Worm (Caenorhabditis elegans): ENCODE data around the gene sul-3.

DNA sequence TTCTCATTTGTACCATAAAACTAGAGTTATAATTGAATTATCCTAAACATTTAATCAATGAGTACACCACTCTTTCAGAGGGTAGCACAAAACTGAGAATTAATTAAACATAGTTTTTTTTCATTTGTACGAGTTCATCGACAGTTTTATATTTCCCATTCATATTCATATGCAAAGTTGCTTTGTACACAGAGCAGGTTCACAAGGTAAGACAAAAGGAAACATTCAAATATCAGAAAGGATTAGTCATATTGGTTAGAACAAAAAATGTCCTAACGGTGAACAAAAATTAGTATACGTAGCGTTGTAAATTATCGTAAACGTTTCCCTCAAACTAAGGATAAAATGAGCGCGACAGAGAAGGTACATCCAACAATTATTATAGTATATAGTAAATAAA is 47.3 kb upstream of the sul-3 start:
- TF ChIP-seq lin-13 (tag; optimal IDR thresholded peaks at IDR 0.05) (no peak), mep-1 (tag; optimal IDR thresholded peaks at IDR 0.05) (no peak), pha-4 (tag; optimal IDR thresholded peaks at IDR 0.05) (no peak), elt-3 (tag; optimal IDR thresholded peaks at IDR 0.05) (no peak)

All from whole organism, mixed stage, embryonic.